Worm (Caenorhabditis elegans): ENCODE data around the gene T26C12.2.

DNA sequence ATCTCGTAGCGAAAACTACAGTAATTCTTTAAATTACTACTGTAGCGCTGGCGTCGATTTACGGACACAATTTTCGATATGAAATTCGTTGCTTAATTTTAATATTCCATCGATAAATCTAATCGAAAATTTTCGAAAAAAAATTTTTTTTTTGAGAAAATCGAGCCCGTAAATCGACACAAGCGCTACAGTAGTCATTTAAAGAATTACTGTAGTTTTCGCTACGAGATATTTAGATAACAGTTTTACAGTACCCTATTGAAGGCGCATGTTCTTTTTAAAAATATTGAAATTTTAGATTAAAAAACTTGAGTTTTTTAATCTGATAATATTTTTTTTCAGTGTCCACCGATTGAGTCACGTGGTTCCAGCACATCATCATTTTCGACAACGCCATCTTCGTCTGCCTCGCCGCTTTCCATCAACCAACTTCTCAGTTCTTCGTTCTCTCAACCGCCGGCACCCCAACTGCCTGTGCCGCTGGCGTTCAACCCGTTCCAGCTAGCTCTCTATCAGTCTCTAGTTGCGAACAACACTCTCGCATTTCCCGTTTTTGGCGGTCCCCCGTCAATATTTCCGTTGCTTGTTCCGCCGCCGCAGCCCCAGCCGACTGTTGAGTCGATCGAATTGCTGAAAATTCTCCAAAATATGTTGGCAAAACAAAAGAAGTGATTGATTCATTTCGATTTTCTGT is 28.4 kb upstream of the T26C12.2 start:
- TF ChIP-seq dao-5 (tag; optimal IDR thresholded peaks at IDR 0.05) (no peak), W03F9.2 (tag; optimal IDR thresholded peaks at IDR 0.05) (no peak)

Measured in whole organism, L4/young adult.